Worm (Caenorhabditis elegans) whole organism, L4 larva: ENCODE measurements around the gene otpl-6.

Experiments used
- R02D3.7 ChIP-seq: fragments of 150-350 bp; sonication (generic microtip); optimal IDR thresholded peaks from 3 replicates; lab custom pipeline; 2014; ENCODE audit warnings: missing biosample characterization, missing genetic modification characterization
- T26A8.4 ChIP-seq: fragments of 200-800 bp; sonication (Bioruptor generic); IDR thresholded peaks from 2 replicates; pipeline ENCODE4 v1.3.6; 2022; ENCODE audit warnings: missing genetic modification characterization, missing compliant biosample characterization
- Y5F2A.4 ChIP-seq: fragments of 200-800 bp; sonication (Bioruptor generic); optimal IDR thresholded peaks from 2 replicates; lab custom pipeline; 2018; ENCODE audit warnings: mild to moderate bottlenecking, missing genetic modification characterization, missing compliant biosample characterization
- ZK546.5 ChIP-seq, 2 experiments: sonication (generic microtip); optimal IDR thresholded peaks; 2 replicates each; lab custom pipeline; 2017; ENCODE audit warnings: missing biosample characterization in 2 of 2, missing genetic modification characterization in 2 of 2
- aha-1 ChIP-seq: fragments of 150-350 bp; peaks from one replicate; lab custom pipeline; 2014; ENCODE audit warnings: missing biosample characterization, missing genetic modification characterization
- ceh-28 ChIP-seq: fragments of 150-350 bp; optimal IDR thresholded peaks from 2 replicates; lab custom pipeline; 2014; ENCODE audit warnings: missing biosample characterization, missing genetic modification reagents, missing genetic modification characterization
- ceh-44 ChIP-seq: fragments of 200-800 bp; sonication (Bioruptor generic); IDR thresholded peaks from 2 replicates; pipeline ENCODE4 v1.3.6; 2022; ENCODE audit warnings: missing genetic modification reagents, missing genetic modification characterization, missing compliant biosample characterization
- daf-12 ChIP-seq: fragments of 150-350 bp; optimal IDR thresholded peaks from 2 replicates; lab custom pipeline; 2014; ENCODE audit warnings: missing biosample characterization, missing genetic modification reagents, missing genetic modification characterization
- dmd-6 ChIP-seq: fragments of 200-800 bp; sonication (Bioruptor generic); IDR thresholded peaks from 2 replicates; pipeline ENCODE4 v1.3.6; 2022; ENCODE audit warnings: missing genetic modification reagents, missing genetic modification characterization, missing compliant biosample characterization
- dpl-1 ChIP-seq: fragments of 150-350 bp; optimal IDR thresholded peaks from 2 replicates; lab custom pipeline; 2014; ENCODE audit warnings: missing biosample characterization, missing genetic modification reagents, missing genetic modification characterization
- duxl-1 ChIP-seq: sonication (generic microtip); optimal IDR thresholded peaks from 2 replicates; lab custom pipeline; 2016; ENCODE audit warnings: mild to moderate bottlenecking, missing genetic modification characterization, moderate library complexity, missing compliant biosample characterization; ENCODE audit not compliant: poor library complexity
- egl-43 ChIP-seq: fragments of 200-800 bp; sonication (Bioruptor generic); IDR thresholded peaks from 2 replicates; pipeline ENCODE4 v1.3.6; 2022; ENCODE audit warnings: missing genetic modification reagents, missing genetic modification characterization, missing compliant biosample characterization
- fkh-10 ChIP-seq: fragments of 150-350 bp; optimal IDR thresholded peaks from 2 replicates; lab custom pipeline; 2014; ENCODE audit warnings: missing biosample characterization, missing genetic modification reagents, missing genetic modification characterization
- gei-8 ChIP-seq: fragments of 200-800 bp; sonication (Bioruptor generic); optimal IDR thresholded peaks from 2 replicates; lab custom pipeline; 2018; ENCODE audit warnings: mild to moderate bottlenecking, missing genetic modification characterization, missing compliant biosample characterization
- hlh-30 ChIP-seq: sonication (generic microtip); optimal IDR thresholded peaks from 2 replicates; lab custom pipeline; 2017; ENCODE audit warnings: antibody characterized with exemption, mild to moderate bottlenecking, missing genetic modification characterization, missing compliant biosample characterization; ENCODE audit not compliant: insufficient read depth
- hmg-1.1 ChIP-seq: fragments of 200-800 bp; sonication (Bioruptor generic); IDR thresholded peaks from 2 replicates; pipeline ENCODE4 v1.3.6; 2022; ENCODE audit warnings: missing genetic modification reagents, missing genetic modification characterization, missing compliant biosample characterization
- lim-7 ChIP-seq: fragments of 200-800 bp; sonication (Bioruptor generic); IDR thresholded peaks from 2 replicates; pipeline ENCODE4 v1.3.6; 2022; ENCODE audit warnings: missing genetic modification characterization, missing compliant biosample characterization
- lin-1 ChIP-seq: fragments of 200-800 bp; sonication (Bioruptor generic); IDR thresholded peaks from 2 replicates; pipeline ENCODE4 v1.3.6; 2022; ENCODE audit warnings: missing genetic modification reagents, missing genetic modification characterization, missing compliant biosample characterization
- lin-29 ChIP-seq: fragments of 200-800 bp; sonication (Bioruptor generic); IDR thresholded peaks from 2 replicates; pipeline ENCODE4 v1.3.6; 2022; ENCODE audit warnings: missing genetic modification reagents, missing genetic modification characterization, missing compliant biosample characterization
- lir-3 ChIP-seq: sonication (generic microtip); optimal IDR thresholded peaks from 2 replicates; lab custom pipeline; 2016; ENCODE audit warnings: mild to moderate bottlenecking, missing genetic modification characterization, missing compliant biosample characterization
- lsy-2 ChIP-seq, 2 experiments: fragments of 150-350 bp in 1 of 2; sonication (generic microtip) in 1 of 2; optimal IDR thresholded peaks; 2 replicates each; lab custom pipeline; 2014 to 2017; ENCODE audit warnings: missing biosample characterization in 2 of 2, missing genetic modification characterization in 2 of 2
- mdl-1 ChIP-seq, 2 experiments: fragments of 150-350 bp in 1 of 2; sonication (generic microtip) in 1 of 2; optimal IDR thresholded peaks; 2 replicates each; lab custom pipeline; 2014 to 2017; ENCODE audit warnings: missing biosample characterization in 2 of 2, missing genetic modification characterization in 2 of 2
- mes-2 ChIP-seq: sonication (generic microtip); optimal IDR thresholded peaks from 2 replicates; lab custom pipeline; 2016; ENCODE audit warnings: missing genotype, mild to moderate bottlenecking, missing genetic modification characterization, missing compliant biosample characterization; ENCODE audit not compliant: poor library complexity, severe bottlenecking
- mxl-2 ChIP-seq: fragments of 200-800 bp; sonication (Bioruptor generic); conservative IDR thresholded peaks from 2 replicates; pipeline ENCODE4 v1.3.6; 2022; ENCODE audit warnings: missing genetic modification reagents, missing genetic modification characterization, missing compliant biosample characterization
- mxl-3 ChIP-seq: fragments of 200-800 bp; sonication (Bioruptor generic); optimal IDR thresholded peaks from 2 replicates; lab custom pipeline; 2018; ENCODE audit warnings: mild to moderate bottlenecking, missing genetic modification characterization, missing compliant biosample characterization
- nhr-11 ChIP-seq: fragments of 150-350 bp; optimal IDR thresholded peaks from 2 replicates; lab custom pipeline; 2014; ENCODE audit warnings: missing biosample characterization, missing genetic modification characterization
- nhr-28 ChIP-seq: fragments of 150-350 bp; optimal IDR thresholded peaks from 2 replicates; lab custom pipeline; 2014; ENCODE audit warnings: missing biosample characterization, missing genetic modification characterization
- nhr-48 ChIP-seq: sonication (generic microtip); optimal IDR thresholded peaks from 2 replicates; lab custom pipeline; 2016; ENCODE audit warnings: mild to moderate bottlenecking, missing genetic modification characterization, missing compliant biosample characterization
- nhr-6 ChIP-seq: fragments of 150-350 bp; optimal IDR thresholded peaks from 2 replicates; lab custom pipeline; 2014; ENCODE audit warnings: missing biosample characterization, missing genetic modification characterization
- pqm-1 ChIP-seq: sonication (generic microtip); optimal IDR thresholded peaks from 2 replicates; lab custom pipeline; 2017; ENCODE audit warnings: missing biosample characterization, missing genetic modification characterization
- rbr-2 ChIP-seq: sonication (generic microtip); optimal IDR thresholded peaks from 2 replicates; lab custom pipeline; 2016; ENCODE audit warnings: missing genotype, missing genetic modification characterization, missing compliant biosample characterization
- saeg-2 ChIP-seq: fragments of 200-800 bp; sonication (Bioruptor generic); IDR thresholded peaks from 2 replicates; pipeline ENCODE4 v1.3.6; 2022; ENCODE audit warnings: missing genetic modification reagents, missing genetic modification characterization, missing compliant biosample characterization
- sdz-12 ChIP-seq: fragments of 200-800 bp; sonication (Bioruptor generic); optimal IDR thresholded peaks from 2 replicates; lab custom pipeline; 2018; ENCODE audit warnings: mild to moderate bottlenecking, missing genetic modification characterization, missing compliant biosample characterization
- set-16 ChIP-seq: fragments of 200-800 bp; sonication (Bioruptor generic); IDR thresholded peaks from 2 replicates; pipeline ENCODE4 v1.3.6; 2022; ENCODE audit warnings: missing genetic modification reagents, missing genetic modification characterization, missing compliant biosample characterization
- snpc-4 ChIP-seq: fragments of 150-350 bp; optimal IDR thresholded peaks from 2 replicates; lab custom pipeline; 2014; ENCODE audit warnings: missing biosample characterization, missing genetic modification characterization
- unc-62 ChIP-seq, 3 experiments: fragments of 150-350 bp in 1 of 3; sonication (generic microtip); optimal IDR thresholded peaks in 2 of 3; peaks in 1 of 3; 1 replicate in 1 of 3; 2 replicates in 2 of 3; lab custom pipeline; 2014 to 2017; ENCODE audit warnings: missing biosample characterization in 3 of 3, missing genetic modification characterization in 3 of 3, missing genetic modification reagents in 3 of 3, missing genotype in 1 of 3
- zfp-3 ChIP-seq: fragments of 200-800 bp; sonication (Bioruptor generic); conservative IDR thresholded peaks from 2 replicates; pipeline ENCODE4 v1.3.6; 2022; ENCODE audit warnings: missing genetic modification reagents, missing genetic modification characterization, missing compliant biosample characterization
- ztf-7 ChIP-seq: fragments of 150-350 bp; optimal IDR thresholded peaks from 2 replicates; lab custom pipeline; 2014; ENCODE audit warnings: missing biosample characterization, missing genetic modification characterization

otpl-6 gene

ce11 chrV:8516426-8516825, 9.4 kb upstream of the otpl-6 start:
- TF ChIP-seq aha-1 (peak; percentile 96), ztf-7 (tag; lab: Kevin White, UChicago) (no peak)
- TF ChIP-seq, all 104 proteins: peak for 1

- TF ChIP-seq saeg-2 (GFP tag; lab: Robert Waterston, UW) = no peak
- TF ChIP-seq unc-62 (GFP tag; optimal IDR thresholded peaks at IDR 0.05 in 1 of 2; lab: Kevin White, UChicago) = peak in 1 of 2 experiments; percentile 82
- no peak for TF ChIP-seq unc-62 (tag; optimal IDR thresholded peaks at IDR 0.05; lab: Kevin White, UChicago)
- TF ChIP-seq lin-1 (GFP tag; lab: Robert Waterston, UW) = no peak
- no peak for TF ChIP-seq Y5F2A.4 (GFP tag; lab: Kevin White, UChicago)
- TF ChIP-seq snpc-4 (tag; lab: Kevin White, UChicago) = no peak
- TF ChIP-seq pqm-1 (tag; lab: Kevin White, UChicago) = no peak
- TF ChIP-seq, all 104 proteins: peak for 1
These were observed 8.2 kb upstream of the otpl-6 start for ce11 chrV:8517711-8518110.

DNA sequence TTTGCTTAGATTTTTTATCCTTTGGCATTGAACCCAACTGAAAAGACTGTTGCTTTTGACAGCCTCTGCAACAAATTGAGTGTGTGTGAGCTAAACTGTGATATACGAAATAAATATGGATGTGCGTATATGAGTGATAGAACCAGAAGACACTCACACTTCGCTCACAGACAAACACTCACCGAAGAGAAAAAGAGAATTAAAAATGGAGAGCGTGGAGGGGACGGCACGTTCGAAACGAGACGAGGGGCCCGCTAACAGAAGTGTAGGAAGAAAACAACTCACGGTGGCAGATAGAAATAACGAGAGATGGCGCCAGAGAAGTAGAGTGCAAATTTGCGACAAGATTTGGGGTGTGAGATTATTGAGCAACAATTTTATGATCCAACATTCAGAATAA, 7.6 kb upstream of the otpl-6 start:
- TF ChIP-seq gei-8 (GFP tag; lab: Kevin White, UChicago) (no peak), sdz-12 (no peak), rbr-2 (tag; lab: Kevin White, UChicago) (peak; percentile 59), lim-7 (GFP tag; lab: Robert Waterston, UW) (no peak), T26A8.4 (GFP tag; lab: Robert Waterston, UW) (no peak), mxl-3 (no peak), nhr-28 (peak; percentile 11), hmg-1.1 (GFP tag; lab: Robert Waterston, UW) (peak; percentile 49; the same call in 1 of the 2 replicates), unc-62 (GFP tag; optimal IDR thresholded peaks at IDR 0.05 in 1 of 2; lab: Kevin White, UChicago) (peak in 1 of 2 experiments; percentile 97), unc-62 (tag; optimal IDR thresholded peaks at IDR 0.05; lab: Kevin White, UChicago) (no peak), nhr-11 (tag; lab: Kevin White, UChicago) (peak; percentile 44), fkh-10 (no peak), duxl-1 (tag; lab: Kevin White, UChicago) (no peak), ZK546.5 (tag; optimal IDR thresholded peaks at IDR 0.05; lab: Kevin White, UChicago) (no peak), aha-1 (peak; percentile 93), mxl-2 (no peak), mdl-1 (tag; optimal IDR thresholded peaks at IDR 0.05; lab: Kevin White, UChicago) (peak in 1 of 2 experiments; percentile 53), nhr-48 (tag; lab: Kevin White, UChicago) (no peak), egl-43 (GFP tag; lab: Robert Waterston, UW) (no peak), ceh-28 (tag; lab: Kevin White, UChicago) (no peak), ceh-44 (GFP tag; lab: Robert Waterston, UW) (no peak), set-16 (GFP tag; lab: Robert Waterston, UW) (no peak), dpl-1 (GFP tag; lab: Kevin White, UChicago) (peak; percentile 18), zfp-3 (GFP tag; lab: Robert Waterston, UW) (no peak), daf-12 (no peak), mes-2 (tag; lab: Kevin White, UChicago) (peak; percentile 39), hlh-30 (tag; lab: Kevin White, UChicago) (no peak), dmd-6 (0 out of 2 replicates have a peak, but pooled peaks have one; percentile 14), lin-29 (GFP tag; lab: Robert Waterston, UW) (no peak)
- TF ChIP-seq, all 104 proteins: peak for 10

ce11 chrV:8518822-8519392, 7.0 kb upstream of the otpl-6 start, which contains the start of gene F45F2.10:
Gene F45F2.10, minus strand, starts transcription at chrV:8518872.
- TF ChIP-seq dpl-1 (GFP tag; lab: Kevin White, UChicago) (peak; percentile 26), R02D3.7 (tag; lab: Kevin White, UChicago) (peak; percentile 41), nhr-6 (tag; lab: Kevin White, UChicago) (no peak), lsy-2 (tag; optimal IDR thresholded peaks at IDR 0.05; lab: Kevin White, UChicago) (no peak), lir-3 (no peak), mes-2 (tag; lab: Kevin White, UChicago) (peak; percentile 45), duxl-1 (tag; lab: Kevin White, UChicago) (no peak)
